Worm (Caenorhabditis elegans): ENCODE results near the gene pcp-5.

The pcp-5 gene

DNA sequence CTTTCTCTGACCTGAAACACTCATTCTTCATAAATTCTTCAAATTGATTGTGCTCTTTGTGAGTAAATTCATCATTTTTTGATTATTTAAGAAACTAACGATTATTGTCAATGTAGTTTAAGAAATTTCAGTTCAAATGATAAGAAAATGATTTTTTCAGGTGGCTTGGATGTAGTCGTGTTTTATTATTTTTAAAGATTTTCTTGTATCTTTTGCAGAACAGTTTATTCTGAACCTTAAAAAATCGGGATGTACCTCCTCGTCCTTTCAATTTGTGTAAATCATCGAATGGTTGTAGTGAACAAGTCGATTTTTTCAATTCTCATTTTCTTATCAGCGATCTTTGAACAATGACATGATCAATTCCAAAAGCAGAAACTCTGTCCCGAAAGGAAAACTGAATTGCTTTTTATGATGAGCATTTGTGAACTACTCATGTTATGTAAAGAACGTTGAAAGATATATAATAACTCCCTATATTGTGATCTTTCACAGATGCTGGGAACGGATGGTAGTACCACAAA is 42.1 kb downstream of the pcp-5 start, which contains the start of gene slc-17.3:
Gene slc-17.3 (minus strand): TSS at position 51 of the 524 bp plus-strand sequence.
- TF ChIP-seq Y55F3AM.14 (GFP tag; optimal IDR thresholded peaks at IDR 0.05) (no peak), F13H6.1 (tag; optimal IDR thresholded peaks at IDR 0.05) (no peak), R02D3.7 (tag; optimal IDR thresholded peaks at IDR 0.05) (no peak), fos-1 (tag; optimal IDR thresholded peaks at IDR 0.05) (peak; percentile 27), nhr-11 (tag; optimal IDR thresholded peaks at IDR 0.05) (no peak), lin-11 (tag; optimal IDR thresholded peaks at IDR 0.05) (no peak)

DNA sequence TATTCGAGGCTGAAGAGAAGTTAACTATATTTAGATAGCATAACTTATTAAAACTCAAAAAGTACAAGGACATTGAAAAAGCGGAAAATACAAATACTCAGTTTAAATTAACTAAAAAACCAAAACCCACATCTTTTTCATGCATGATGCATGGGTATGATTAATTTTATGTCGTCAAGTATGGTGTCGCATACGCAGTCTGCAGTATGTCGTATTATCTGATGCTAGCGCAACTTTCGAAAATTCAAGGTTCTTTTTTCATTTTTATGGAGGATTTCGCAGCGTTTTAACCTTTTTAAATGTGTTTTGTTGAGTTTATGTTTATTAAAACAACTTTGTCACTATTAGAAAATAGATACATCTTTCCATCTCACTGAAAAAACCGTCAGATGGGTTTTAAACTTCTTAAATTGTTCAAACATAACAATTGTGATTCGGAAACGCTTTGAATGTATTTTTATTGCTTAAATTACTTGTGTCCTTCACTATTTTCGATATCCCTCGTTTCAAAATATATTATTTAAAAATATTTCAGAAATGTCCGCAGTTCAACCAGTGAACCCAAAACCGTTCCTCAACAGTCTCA is 45.8 kb downstream of the pcp-5 start, which contains the start of gene snr-5:
Gene snr-5 (plus strand): TSS at position 536 of the 586 bp plus-strand sequence.
- TF ChIP-seq lin-13 (GFP tag; optimal IDR thresholded peaks at IDR 0.05), result peak; percentile 27
- no peak for TF ChIP-seq zag-1 (tag; optimal IDR thresholded peaks at IDR 0.05)
- TF ChIP-seq nhr-6 (tag; optimal IDR thresholded peaks at IDR 0.05), result no peak
- peak; percentile 25 for TF ChIP-seq nhr-129 (tag; optimal IDR thresholded peaks at IDR 0.05)
- no peak for TF ChIP-seq sma-9 (GFP tag; optimal IDR thresholded peaks at IDR 0.05)
- TF ChIP-seq sma-9 (tag; optimal IDR thresholded peaks at IDR 0.05), result no peak
- TF ChIP-seq gmeb-1 (tag; optimal IDR thresholded peaks at IDR 0.05), result no peak
- no peak for TF ChIP-seq ztf-11 (tag; optimal IDR thresholded peaks at IDR 0.05)
- TF ChIP-seq C34F6.9 (tag; optimal IDR thresholded peaks at IDR 0.05), result peak; percentile 26
- no peak for TF ChIP-seq ztf-1 (GFP tag; conservative IDR thresholded peaks at IDR 0.05)
- no peak for TF ChIP-seq ceh-16 (tag; optimal IDR thresholded peaks at IDR 0.05)
- TF ChIP-seq lsy-2 (tag; optimal IDR thresholded peaks at IDR 0.05), result peak in 1 of 2 experiments; percentile 59

DNA sequence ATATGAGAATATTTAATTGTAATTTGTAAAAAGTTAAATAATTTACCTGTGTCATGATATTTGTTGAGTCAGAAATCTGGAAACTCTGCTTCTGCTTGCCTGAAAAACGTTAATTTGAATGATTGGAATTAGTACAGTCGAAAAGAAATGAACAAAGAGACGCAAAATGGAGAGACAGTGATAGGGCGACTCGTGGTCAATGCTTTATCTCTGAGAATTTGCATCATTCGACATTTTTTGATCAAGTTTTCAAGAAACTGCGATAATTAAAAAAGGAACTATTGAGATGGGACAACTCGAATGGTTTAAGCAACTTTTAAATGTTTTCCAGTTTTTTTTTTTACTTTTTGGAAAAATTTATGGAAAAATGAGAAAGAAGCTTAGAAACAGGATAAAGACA is 46.5 kb downstream of the pcp-5 start, which contains the start of gene cuc-1:
Gene cuc-1 (minus strand): TSS at position 101 of the 400 bp plus-strand sequence.
- no peak for TF ChIP-seq nhr-10 (tag; optimal IDR thresholded peaks at IDR 0.05)
- TF ChIP-seq fos-1 (tag; optimal IDR thresholded peaks at IDR 0.05), result peak; percentile 10
- TF ChIP-seq mbf-1 (tag; optimal IDR thresholded peaks at IDR 0.05), result no peak
- TF ChIP-seq alr-1 (tag; optimal IDR thresholded peaks at IDR 0.05), result no peak

DNA sequence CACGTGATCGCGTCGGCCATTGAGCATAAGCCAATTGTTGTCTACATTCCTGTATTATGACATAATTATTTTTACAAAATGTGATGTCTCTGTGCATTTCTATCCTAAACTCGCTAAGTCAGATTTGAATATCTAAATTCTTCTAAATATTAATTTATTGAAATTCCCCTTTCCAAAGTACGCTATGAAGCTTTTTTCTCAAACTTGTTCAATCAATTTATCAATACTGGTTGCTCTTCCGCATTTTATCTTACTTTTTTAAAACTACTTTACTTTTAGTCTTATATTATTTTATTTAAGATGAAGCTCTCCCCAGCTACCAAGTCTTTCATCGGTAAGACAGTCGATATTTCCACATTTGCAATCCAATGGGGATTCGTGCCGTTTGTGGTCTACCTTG is 48.1 kb downstream of the pcp-5 start, which contains the start of gene tomm-7:
Gene tomm-7 (plus strand): TSS at position 301 of the 400 bp plus-strand sequence.
- no peak for TF ChIP-seq blmp-1 (tag; optimal IDR thresholded peaks at IDR 0.05; ENCODE audit: insufficient read depth)

DNA sequence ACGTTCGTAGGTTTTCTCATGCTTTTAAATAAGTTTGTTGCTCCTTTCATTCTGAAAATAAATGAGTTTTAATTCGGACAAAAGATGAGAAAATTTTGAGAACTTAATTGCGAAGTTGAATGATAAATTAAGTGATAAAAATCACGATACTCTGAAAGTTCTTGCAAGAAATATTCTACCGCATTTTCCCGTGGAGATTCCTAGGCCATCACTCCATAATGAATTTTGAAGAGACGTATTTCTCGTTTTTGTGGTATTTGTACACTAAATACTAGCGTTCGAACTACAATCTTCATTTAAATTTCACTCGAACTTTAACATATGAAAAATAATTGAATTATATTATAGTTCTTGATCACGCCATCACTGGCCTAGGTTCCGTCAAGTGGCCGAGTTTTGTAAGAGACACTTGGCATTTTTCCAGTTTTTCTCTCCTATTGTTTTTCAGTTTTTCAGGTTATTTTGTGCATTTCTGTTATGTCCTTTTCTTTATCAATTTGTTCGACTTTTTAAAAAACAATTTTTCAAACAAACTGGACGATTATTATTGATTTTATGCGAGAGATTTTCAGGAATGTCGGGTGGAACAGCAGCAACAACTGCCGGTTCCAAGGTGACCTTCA is 48.9 kb downstream of the pcp-5 start, which contains the start of the genes coq-5 and ufm-1:
Gene coq-5 (minus strand): TSS at position 51 of the 623 bp plus-strand sequence.
Gene ufm-1 (plus strand): TSS at position 573 of the 623 bp plus-strand sequence.
- TF ChIP-seq C34F6.9 (tag; optimal IDR thresholded peaks at IDR 0.05) (peak; percentile 56), crh-2 (tag; optimal IDR thresholded peaks at IDR 0.05) (peak; percentile 7), lsy-2 (tag; optimal IDR thresholded peaks at IDR 0.05) (peak in 1 of 2 experiments; percentile 43), blmp-1 (tag; optimal IDR thresholded peaks at IDR 0.05; ENCODE audit: insufficient read depth) (no peak), sma-3 (GFP tag; optimal IDR thresholded peaks at IDR 0.05) (peak; percentile 18), R02D3.7 (tag; optimal IDR thresholded peaks at IDR 0.05) (no peak)

DNA sequence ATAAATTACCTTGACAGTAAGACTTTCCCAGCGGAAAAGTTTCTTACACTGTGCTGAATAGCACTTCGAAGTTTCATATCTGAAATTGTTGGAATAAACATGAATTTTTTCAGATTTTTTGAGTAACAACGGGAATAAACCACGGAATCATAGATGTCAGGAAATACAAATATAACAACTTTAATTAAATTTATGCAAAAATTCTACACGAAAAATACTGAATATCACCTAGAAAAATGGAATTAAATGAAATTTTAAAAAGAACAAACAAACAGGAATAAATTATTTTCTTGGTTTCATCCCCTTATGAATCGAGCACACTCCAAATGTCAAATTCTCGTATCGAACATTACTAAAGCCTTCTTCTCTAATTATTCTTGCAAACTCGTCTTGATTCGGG is 50.3 kb downstream of the pcp-5 start, which contains the start of gene tag-307:
Gene tag-307 (minus strand): TSS at position 101 of the 400 bp plus-strand sequence.
- TF ChIP-seq gmeb-1 (tag; optimal IDR thresholded peaks at IDR 0.05) (no peak), dmd-4 (tag; optimal IDR thresholded peaks at IDR 0.05) (no peak), sma-9 (GFP tag; optimal IDR thresholded peaks at IDR 0.05) (no peak), sma-9 (tag; optimal IDR thresholded peaks at IDR 0.05) (no peak), fos-1 (tag; optimal IDR thresholded peaks at IDR 0.05) (no peak), blmp-1 (tag; optimal IDR thresholded peaks at IDR 0.05; ENCODE audit: insufficient read depth) (no peak), peb-1 (tag; optimal IDR thresholded peaks at IDR 0.05) (no peak), skn-1 (tag; optimal IDR thresholded peaks at IDR 0.05) (no peak)

DNA sequence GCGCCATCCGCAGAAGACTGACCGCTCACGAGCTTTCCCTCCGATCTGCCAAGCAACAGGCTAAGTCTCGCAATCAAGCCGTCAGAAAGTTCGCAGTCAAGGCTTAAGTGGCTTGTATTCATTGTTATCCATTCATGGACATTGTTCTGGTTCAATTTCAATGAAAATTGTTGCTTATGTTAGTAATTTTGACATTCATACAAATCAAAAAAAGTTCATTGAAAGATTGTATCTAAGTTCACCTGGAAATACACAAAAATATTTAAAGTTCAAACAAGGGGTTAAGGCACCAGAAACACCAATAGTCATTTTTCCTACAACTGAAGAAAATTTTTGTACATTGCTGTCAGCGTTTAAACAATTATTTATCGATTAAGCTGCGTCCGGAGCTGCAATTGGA is 51.9 kb downstream of the pcp-5 start:
- TF ChIP-seq lin-13 (GFP tag; optimal IDR thresholded peaks at IDR 0.05), result no peak
- TF ChIP-seq ceh-16 (tag; optimal IDR thresholded peaks at IDR 0.05), result no peak
